Fruit fly (Drosophila melanogaster): ENCODE results near the gene CG15721.
A peak's percentile ranks its signal among the peaks of the same experiment; 100 is the strongest.

CG15721 gene

DNA sequence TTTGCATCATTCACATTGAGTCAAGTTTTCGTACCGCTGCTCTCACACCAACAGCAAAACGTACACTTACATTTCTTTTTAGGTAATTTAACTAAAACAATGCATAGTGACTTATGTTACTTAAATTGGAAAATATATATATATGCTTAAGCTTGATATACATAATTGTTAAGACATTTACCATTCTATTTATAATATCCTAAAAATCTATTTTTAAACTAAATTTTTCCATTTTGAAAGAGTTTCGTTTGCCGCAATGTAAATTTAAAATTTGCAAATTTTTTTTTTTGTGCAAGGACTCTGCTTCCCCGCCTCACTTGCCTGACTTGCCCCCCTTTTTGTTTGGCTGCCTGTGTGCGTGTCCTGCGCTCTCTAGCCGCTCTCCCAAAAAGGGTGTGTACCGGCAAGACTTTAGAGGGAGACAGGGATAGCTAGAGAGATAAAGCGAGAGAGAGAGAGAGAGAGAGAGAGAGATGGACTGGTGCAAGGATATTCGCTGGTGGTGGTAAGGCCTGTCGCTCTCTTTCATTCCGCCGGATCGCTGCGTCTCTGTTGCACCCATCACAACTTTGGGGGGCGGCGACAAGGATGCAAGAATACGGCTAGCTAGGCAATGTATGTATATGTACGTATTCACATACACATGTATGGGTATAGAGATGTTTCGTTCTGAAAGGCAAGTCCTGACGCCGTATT, 32.5 kb upstream of the CG15721 start (continued):
- TF ChIP-seq sob (GFP tag; IDR thresholded peaks at IDR 0.05) (no peak), CG18764 (GFP tag; optimal IDR thresholded peaks at IDR 0.05) (no peak), seq (GFP tag; IDR thresholded peaks at IDR 0.05) (peak; percentile 80; the same call in 1 of the 2 replicates), CG9609 (GFP tag; optimal IDR thresholded peaks at IDR 0.05) (no peak), Oaz (GFP tag; IDR thresholded peaks at IDR 0.05) (no peak), gcm (GFP tag; optimal IDR thresholded peaks at IDR 0.05) (no peak), CG1792 (GFP tag; optimal IDR thresholded peaks at IDR 0.05) (no peak), Hr3 (GFP tag; optimal IDR thresholded peaks at IDR 0.05) (peak; percentile 20), twi (tag; optimal IDR thresholded peaks at IDR 0.05) (no peak), mirr (GFP tag; optimal IDR thresholded peaks at IDR 0.05) (no peak), cad (GFP tag; optimal IDR thresholded peaks at IDR 0.05) (no peak), disco-r (GFP tag; optimal IDR thresholded peaks at IDR 0.05) (no peak), zf30C (GFP tag; optimal IDR thresholded peaks at IDR 0.05) (peak; percentile 78), ara (GFP tag; IDR thresholded peaks at IDR 0.05) (no peak), CG13775 (GFP tag; optimal IDR thresholded peaks at IDR 0.05) (peak; percentile 5), CG43689 (GFP tag; IDR thresholded peaks at IDR 0.05) (no peak), CG4617 (GFP tag; optimal IDR thresholded peaks at IDR 0.05; ENCODE audit: borderline replicate concordance) (no peak), Chrac-16 (GFP tag; optimal IDR thresholded peaks at IDR 0.05) (no peak), Camta (GFP tag; optimal IDR thresholded peaks at IDR 0.05) (no peak), zen (tag; optimal IDR thresholded peaks at IDR 0.05) (no peak), caup (GFP tag; optimal IDR thresholded peaks at IDR 0.05; ENCODE audit: severe bottlenecking) (peak; percentile 24), Bgb (GFP tag; IDR thresholded peaks at IDR 0.05; ENCODE audit: partially characterized antibody) (no peak), CG17612 (GFP tag; IDR thresholded peaks at IDR 0.05) (no peak), ci (GFP tag; IDR thresholded peaks at IDR 0.05) (no peak), B-H1 (GFP tag; IDR thresholded peaks at IDR 0.05) (no peak; the same call in 2 of the 3 replicates), gt (GFP tag; IDR thresholded peaks at IDR 0.05) (no peak), ato (GFP tag; IDR thresholded peaks at IDR 0.05; ENCODE audit: partially characterized antibody) (no peak), lbe (GFP tag; optimal IDR thresholded peaks at IDR 0.05) (no peak), CG10654 (GFP tag; optimal IDR thresholded peaks at IDR 0.05) (no peak), sima (GFP tag; optimal IDR thresholded peaks at IDR 0.05) (no peak), CG1529 (GFP tag; optimal IDR thresholded peaks at IDR 0.05) (no peak), aop (GFP tag; IDR thresholded peaks at IDR 0.05) (no peak), CG7928 (GFP tag; optimal IDR thresholded peaks at IDR 0.05) (no peak), sens (GFP tag) (peak; percentile 49), CG13287 (GFP tag; IDR thresholded peaks at IDR 0.05; ENCODE audit: partially characterized antibody) (no peak), slp2 (GFP tag; optimal IDR thresholded peaks at IDR 0.05) (no peak), Lhr (GFP tag; optimal IDR thresholded peaks at IDR 0.05) (no peak), CG3281 (GFP tag; optimal IDR thresholded peaks at IDR 0.05) (peak; percentile 35), BEAF-32 (GFP tag; optimal IDR thresholded peaks at IDR 0.05) (no peak), az2 (GFP tag; optimal IDR thresholded peaks at IDR 0.05) (no peak), amos (GFP tag; IDR thresholded peaks at IDR 0.05; ENCODE audit: partially characterized antibody) (no peak), CG10543 (GFP tag; optimal IDR thresholded peaks at IDR 0.05) (no peak), CG5953 (GFP tag; IDR thresholded peaks at IDR 0.05) (no peak), kay (GFP tag; optimal IDR thresholded peaks at IDR 0.05) (no peak), CG10366 (GFP tag; IDR thresholded peaks at IDR 0.05) (no peak), CG30431 (GFP tag; optimal IDR thresholded peaks at IDR 0.05) (no peak), CG18476 (GFP tag; optimal IDR thresholded peaks at IDR 0.05) (no peak), chif (GFP tag; optimal IDR thresholded peaks at IDR 0.05) (no peak), Jarid2 (GFP tag; optimal IDR thresholded peaks at IDR 0.05) (no peak), Fer1 (GFP tag; optimal IDR thresholded peaks at IDR 0.05) (peak; percentile 64), sisA (GFP tag; IDR thresholded peaks at IDR 0.05) (no peak; the same call in 1 of the 2 replicates)
